Worm (Caenorhabditis elegans) whole organism, midembryonic: ENCODE data around the gene atgl-1.

Experiments
- T22C8.4 ChIP-seq: fragments of 200-800 bp; sonication (Bioruptor generic); IDR thresholded peaks from 2 replicates; pipeline ENCODE4 v1.3.6; 2022; ENCODE audit warnings: missing genetic modification characterization, missing compliant biosample characterization
- cog-1 ChIP-seq: sonication (generic microtip); optimal IDR thresholded peaks from 2 replicates; lab custom pipeline; 2016; ENCODE audit warnings: missing genetic modification characterization, missing compliant biosample characterization
- flt-1 ChIP-seq: fragments of 200-800 bp; sonication (Bioruptor generic); IDR thresholded peaks from 2 replicates; pipeline ENCODE4 v1.3.6; 2022; ENCODE audit warnings: missing genetic modification characterization, missing compliant biosample characterization
- klf-2 ChIP-seq: fragments of 200-800 bp; sonication (Bioruptor generic); conservative IDR thresholded peaks from 2 replicates; pipeline ENCODE4 v1.3.6; 2022; ENCODE audit warnings: missing genetic modification reagents, missing genetic modification characterization, missing compliant biosample characterization
- med-1 ChIP-seq: sonication (generic microtip); optimal IDR thresholded peaks from 2 replicates; lab custom pipeline; 2017; ENCODE audit warnings: missing genetic modification characterization, mild to moderate bottlenecking, missing compliant biosample characterization, antibody characterized with exemption, missing genetic modification reagents; ENCODE audit not compliant: insufficient read depth
- ref-1 ChIP-seq: fragments of 200-800 bp; sonication (Bioruptor generic); conservative IDR thresholded peaks from 2 replicates; pipeline ENCODE4 v1.3.6; 2022; ENCODE audit warnings: missing genetic modification reagents, missing genetic modification characterization, missing compliant biosample characterization
- tab-1 ChIP-seq: fragments of 200-800 bp; sonication (Bioruptor generic); IDR thresholded peaks from 2 replicates; pipeline ENCODE4 v1.3.6; 2022; ENCODE audit warnings: missing genetic modification characterization, missing compliant biosample characterization
- ztf-23 ChIP-seq: fragments of 200-800 bp; sonication (Bioruptor generic); IDR thresholded peaks from 2 replicates; pipeline ENCODE4 v1.3.6; 2022; ENCODE audit warnings: missing genetic modification reagents, missing genetic modification characterization, missing compliant biosample characterization
- ztf-29 ChIP-seq: fragments of 200-800 bp; sonication (Bioruptor generic); IDR thresholded peaks from 2 replicates; pipeline ENCODE4 v1.3.6; 2022; ENCODE audit warnings: missing genetic modification reagents, missing genetic modification characterization, missing compliant biosample characterization

DNA sequence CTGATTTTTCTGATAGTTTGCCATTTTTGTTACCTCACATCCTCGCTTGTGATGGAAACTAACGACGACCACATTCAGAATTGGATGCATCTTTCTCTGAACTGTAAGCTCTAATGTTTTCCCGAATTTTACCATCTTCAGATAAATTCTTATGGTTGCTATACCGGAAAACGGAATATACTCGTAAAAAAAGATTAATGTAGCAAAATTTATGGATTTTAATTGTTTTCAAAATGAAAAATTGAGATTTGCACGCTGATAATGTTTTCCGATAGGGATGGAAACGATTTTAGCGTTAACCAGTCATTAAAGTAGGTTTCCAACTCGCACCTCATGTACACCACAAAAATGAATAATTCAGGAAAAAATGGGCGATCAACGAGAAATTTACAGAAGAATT lies 31.3 kb upstream of the atgl-1 start, which contains the start of gene T26A5.6:
- TF ChIP-seq med-1 (GFP tag; lab: Kevin White, UChicago) (no peak), tab-1 (no peak), cog-1 (tag; lab: Kevin White, UChicago) (no peak), flt-1 (GFP tag; lab: Robert Waterston, UW) (no peak), klf-2 (GFP tag; lab: Robert Waterston, UW) (no peak), ref-1 (GFP tag; lab: Robert Waterston, UW) (no peak), ztf-29 (GFP tag; lab: Robert Waterston, UW) (no peak), ztf-23 (no peak), T22C8.4 (GFP tag; lab: Robert Waterston, UW) (no peak)
